Worm (Caenorhabditis elegans) whole organism, late embryonic: ENCODE data around the gene F42C5.9.

Source experiments
- C08G9.2 ChIP-seq: sonication (generic microtip); optimal IDR thresholded peaks from 2 replicates; lab custom pipeline; 2016; ENCODE audit warnings: mild to moderate bottlenecking, missing genetic modification characterization, moderate library complexity, missing compliant biosample characterization
- C38D4.7 ChIP-seq: fragments of 200-800 bp; sonication (Bioruptor generic); optimal IDR thresholded peaks from 2 replicates; lab custom pipeline; 2018; ENCODE audit warnings: mild to moderate bottlenecking, missing genetic modification characterization, moderate library complexity, missing compliant biosample characterization
- T23F11.4 ChIP-seq: fragments of 200-800 bp; sonication (Bioruptor generic); optimal IDR thresholded peaks from 2 replicates; lab custom pipeline; 2018; ENCODE audit warnings: mild to moderate bottlenecking, missing genetic modification characterization, missing compliant biosample characterization
- ama-1 ChIP-seq: fragments of 150-350 bp; optimal IDR thresholded peaks from 2 replicates; lab custom pipeline; 2014
- ceh-14 ChIP-seq: sonication (generic microtip); optimal IDR thresholded peaks from 2 replicates; lab custom pipeline; 2016; ENCODE audit warnings: missing genotype, missing genetic modification characterization, missing compliant biosample characterization
- ceh-18 ChIP-seq: sonication (generic microtip); optimal IDR thresholded peaks from 2 replicates; lab custom pipeline; 2016; ENCODE audit warnings: missing genetic modification characterization, missing compliant biosample characterization
- ceh-19 ChIP-seq: fragments of 200-800 bp; sonication (Bioruptor generic); optimal IDR thresholded peaks from 2 replicates; lab custom pipeline; 2018; ENCODE audit warnings: mild to moderate bottlenecking, missing genetic modification characterization, missing compliant biosample characterization
- ceh-22 ChIP-seq: sonication (generic microtip); optimal IDR thresholded peaks from 2 replicates; lab custom pipeline; 2017; ENCODE audit warnings: missing biosample characterization, missing genetic modification characterization
- ceh-48 ChIP-seq: sonication (generic microtip); optimal IDR thresholded peaks from 2 replicates; lab custom pipeline; 2016; ENCODE audit warnings: missing genetic modification characterization, inconsistent platforms, missing compliant biosample characterization
- elt-2 ChIP-seq: sonication (generic microtip); optimal IDR thresholded peaks from 2 replicates; lab custom pipeline; 2016; ENCODE audit warnings: missing genetic modification reagents, missing genetic modification characterization, missing compliant biosample characterization
- elt-4 ChIP-seq: sonication (generic microtip); optimal IDR thresholded peaks from 2 replicates; lab custom pipeline; 2016; ENCODE audit warnings: missing genetic modification characterization, missing compliant biosample characterization
- ets-4 ChIP-seq: sonication (generic microtip); optimal IDR thresholded peaks from 2 replicates; lab custom pipeline; 2016; ENCODE audit warnings: missing genetic modification characterization, missing compliant biosample characterization
- eyg-1 ChIP-seq: sonication (generic microtip); optimal IDR thresholded peaks from 2 replicates; lab custom pipeline; 2016; ENCODE audit warnings: missing genotype, missing genetic modification characterization, missing compliant biosample characterization
- fax-1 ChIP-seq: sonication (generic microtip); optimal IDR thresholded peaks from 2 replicates; lab custom pipeline; 2016; ENCODE audit warnings: missing genotype, missing genetic modification characterization, missing compliant biosample characterization
- fkh-10 ChIP-seq: fragments of 150-350 bp; optimal IDR thresholded peaks from 2 replicates; lab custom pipeline; 2014; ENCODE audit warnings: missing biosample characterization, missing genetic modification reagents, missing genetic modification characterization
- hlh-13 ChIP-seq: fragments of 200-800 bp; sonication (Bioruptor generic); optimal IDR thresholded peaks from 2 replicates; lab custom pipeline; 2018; ENCODE audit warnings: mild to moderate bottlenecking, missing genetic modification characterization, missing compliant biosample characterization
- hlh-15 ChIP-seq: sonication (generic microtip); optimal IDR thresholded peaks from 2 replicates; lab custom pipeline; 2016; ENCODE audit warnings: missing genetic modification characterization, missing compliant biosample characterization
- lim-6 ChIP-seq: sonication (generic microtip); optimal IDR thresholded peaks from 2 replicates; lab custom pipeline; 2016; ENCODE audit warnings: missing genetic modification characterization, missing compliant biosample characterization
- madf-2 ChIP-seq: sonication (generic microtip); optimal IDR thresholded peaks from 2 replicates; lab custom pipeline; 2017; ENCODE audit warnings: missing genetic modification characterization, missing compliant biosample characterization
- nfya-1 ChIP-seq: sonication (generic microtip); optimal IDR thresholded peaks from 2 replicates; lab custom pipeline; 2017; ENCODE audit warnings: missing genetic modification characterization, mild to moderate bottlenecking, missing compliant biosample characterization, antibody characterized with exemption, moderate library complexity
- npax-4 ChIP-seq: sonication (generic microtip); optimal IDR thresholded peaks from 2 replicates; lab custom pipeline; 2016; ENCODE audit warnings: missing genetic modification characterization, missing compliant biosample characterization
- pag-3 ChIP-seq: sonication (generic microtip); optimal IDR thresholded peaks from 2 replicates; lab custom pipeline; 2016; ENCODE audit warnings: missing compliant biosample characterization, missing genetic modification characterization, borderline replicate concordance
- pha-2 ChIP-seq: sonication (generic microtip); optimal IDR thresholded peaks from 2 replicates; lab custom pipeline; 2017; ENCODE audit warnings: mild to moderate bottlenecking, missing genetic modification characterization, missing compliant biosample characterization
- pha-4 ChIP-seq: fragments of 150-350 bp; optimal IDR thresholded peaks from 2 replicates; lab custom pipeline; 2018; ENCODE audit warnings: missing biosample characterization, missing genetic modification reagents, missing genetic modification characterization
- sdc-2 ChIP-seq: sonication (generic microtip); optimal IDR thresholded peaks from 2 replicates; lab custom pipeline; 2016; ENCODE audit warnings: missing genotype, missing genetic modification characterization, missing compliant biosample characterization
- sox-4 ChIP-seq: sonication (generic microtip); optimal IDR thresholded peaks from 2 replicates; lab custom pipeline; 2017; ENCODE audit warnings: mild to moderate bottlenecking, missing genetic modification characterization, inconsistent platforms, missing compliant biosample characterization
- syd-9 ChIP-seq: sonication (generic microtip); optimal IDR thresholded peaks from 2 replicates; lab custom pipeline; 2016; ENCODE audit warnings: mild to moderate bottlenecking, missing genetic modification characterization, moderate library complexity, missing compliant biosample characterization
- tbx-7 ChIP-seq: sonication (generic microtip); optimal IDR thresholded peaks from 2 replicates; lab custom pipeline; 2016; ENCODE audit warnings: missing genotype, missing genetic modification characterization, missing compliant biosample characterization
- ttx-3 ChIP-seq: sonication (generic microtip); optimal IDR thresholded peaks from 2 replicates; lab custom pipeline; 2016; ENCODE audit warnings: missing genetic modification reagents, missing genetic modification characterization, missing compliant biosample characterization
- unc-3 ChIP-seq, 2 experiments: fragments of 200-800 bp in 1 of 2; sonication (Bioruptor generic) in 1 of 2; sonication (generic microtip) in 1 of 2; conservative IDR thresholded peaks in 1 of 2; optimal IDR thresholded peaks in 1 of 2; 2 replicates each; pipeline versions ENCODE4 v1.3.6 to Lab custom; 2016 to 2022; ENCODE audit warnings: missing compliant biosample characterization in 2 of 2, missing genetic modification characterization in 2 of 2, missing genetic modification reagents in 1 of 2
- unc-42 ChIP-seq: sonication (generic microtip); optimal IDR thresholded peaks from 2 replicates; lab custom pipeline; 2016; ENCODE audit warnings: missing genotype, missing genetic modification characterization, missing compliant biosample characterization
- unc-55 ChIP-seq: sonication (generic microtip); optimal IDR thresholded peaks from 2 replicates; lab custom pipeline; 2017; ENCODE audit warnings: missing biosample characterization, missing genetic modification reagents, missing genetic modification characterization
- unc-86 ChIP-seq: sonication (generic microtip); optimal IDR thresholded peaks from 2 replicates; lab custom pipeline; 2016; ENCODE audit warnings: missing genetic modification characterization, missing compliant biosample characterization
- zip-5 ChIP-seq: sonication (generic microtip); optimal IDR thresholded peaks from 2 replicates; lab custom pipeline; 2016; ENCODE audit warnings: missing genetic modification characterization, missing compliant biosample characterization

The F42C5.9 gene

DNA sequence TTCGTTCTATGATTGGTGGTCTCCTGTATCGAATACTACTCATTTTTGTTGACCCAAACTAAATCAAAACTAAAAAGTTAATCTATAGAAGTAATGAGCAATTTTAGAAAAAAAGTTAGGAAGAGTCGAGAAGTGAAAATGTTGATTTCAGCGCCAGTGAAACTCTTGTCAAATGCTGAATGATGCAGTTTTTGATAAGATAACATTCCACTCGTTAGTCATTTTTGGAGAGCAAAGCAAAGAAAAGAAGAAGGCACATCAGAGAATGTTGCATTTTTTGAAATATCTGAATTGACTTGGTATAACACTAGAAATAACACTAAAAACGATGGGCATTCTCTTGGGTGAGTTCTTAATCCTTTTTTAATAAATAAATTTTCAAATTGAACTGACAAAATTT is 12.0 kb upstream of the F42C5.9 start, which contains the start of gene sqst-2:
Gene sqst-2 (minus strand): TSS at position 58 of the 400 bp plus-strand sequence.
- TF ChIP-seq tbx-7, result no peak
- TF ChIP-seq unc-55 (GFP tag; lab: Kevin White, UChicago), result no peak
- no peak for TF ChIP-seq zip-5 (tag; lab: Kevin White, UChicago)
- no peak for TF ChIP-seq ceh-48 (tag; lab: Kevin White, UChicago)
- TF ChIP-seq npax-4 (tag; lab: Kevin White, UChicago), result no peak
- TF ChIP-seq unc-3 (GFP tag; conservative IDR thresholded peaks at IDR 0.05; lab: Robert Waterston, UW), result no peak
- no peak for TF ChIP-seq unc-3 (tag; optimal IDR thresholded peaks at IDR 0.05; lab: Kevin White, UChicago)
- no peak for TF ChIP-seq ceh-18
- no peak for TF ChIP-seq pha-4 (tag; lab: Kevin White, UChicago)
- TF ChIP-seq sox-4 (tag; lab: Kevin White, UChicago), result no peak
- no peak for TF ChIP-seq C38D4.7 (GFP tag; lab: Kevin White, UChicago)
- TF ChIP-seq syd-9 (tag; lab: Kevin White, UChicago), result no peak
- no peak for TF ChIP-seq hlh-15 (tag; lab: Kevin White, UChicago)
- no peak for TF ChIP-seq sdc-2 (tag; lab: Kevin White, UChicago)
- TF ChIP-seq eyg-1 (tag; lab: Kevin White, UChicago), result no peak
- no peak for TF ChIP-seq C08G9.2 (tag; lab: Kevin White, UChicago)
- no peak for TF ChIP-seq pag-3 (tag; lab: Kevin White, UChicago)
- no peak for TF ChIP-seq ttx-3 (tag; lab: Kevin White, UChicago)
- no peak for TF ChIP-seq pha-2 (tag; lab: Kevin White, UChicago)
- no peak for TF ChIP-seq unc-86 (tag; lab: Kevin White, UChicago)
- no peak for TF ChIP-seq ama-1 (lab: Kevin White, UChicago)

DNA sequence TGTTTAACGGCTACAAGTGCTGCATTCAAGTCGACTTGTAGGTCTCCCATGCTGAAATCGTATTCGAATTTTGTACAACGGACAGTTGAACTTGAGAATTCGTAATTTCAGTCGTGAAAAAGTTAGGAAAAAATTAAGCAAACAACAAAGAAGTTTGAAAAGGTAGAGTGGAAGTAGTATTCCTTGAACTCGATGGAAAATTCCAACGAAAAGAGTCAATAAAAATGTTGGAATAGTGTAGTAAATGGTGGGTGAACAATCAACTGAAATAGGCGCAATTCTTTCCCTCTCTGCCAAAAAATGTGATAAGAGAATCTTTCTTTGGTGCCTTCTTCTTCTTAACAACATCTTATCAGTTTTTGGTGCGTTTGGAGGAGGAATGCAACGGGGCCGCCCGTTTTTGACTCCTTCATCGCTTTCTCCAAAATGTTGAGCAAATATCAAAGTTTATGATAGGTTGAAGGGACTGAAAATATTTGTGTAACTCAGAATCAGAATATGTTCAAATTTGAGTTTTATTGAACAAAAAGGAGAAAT is 9.8 kb upstream of the F42C5.9 start, which contains the start of gene ifo-1:
Gene ifo-1 (minus strand): TSS at position 51 of the 537 bp plus-strand sequence.
- no peak for TF ChIP-seq elt-4 (tag; lab: Kevin White, UChicago)
- TF ChIP-seq ets-4, result no peak
- TF ChIP-seq elt-2 (tag; lab: Kevin White, UChicago), result peak; percentile 86

DNA sequence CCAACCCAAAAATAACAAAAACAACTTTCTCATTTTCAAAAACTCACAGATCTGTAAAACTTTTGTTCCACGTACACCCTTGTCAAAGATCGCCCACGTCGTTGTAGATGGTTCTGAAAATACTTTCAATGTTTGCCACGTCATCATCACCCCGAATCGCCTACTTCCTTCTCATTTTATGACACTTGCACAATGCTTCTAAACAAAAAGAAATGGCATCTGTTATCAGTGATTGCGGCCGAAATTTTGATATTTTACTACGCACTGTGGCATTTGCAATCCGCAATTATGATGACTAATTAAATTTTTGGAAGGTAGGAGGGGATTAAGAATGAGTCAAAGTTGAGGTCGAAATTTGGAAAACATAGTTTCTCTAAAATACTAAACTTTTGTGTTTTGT is 8.8 kb upstream of the F42C5.9 start:
- TF ChIP-seq elt-2 (tag; lab: Kevin White, UChicago) (no peak), pag-3 (tag; lab: Kevin White, UChicago) (no peak), ceh-22 (tag; lab: Kevin White, UChicago) (no peak), ceh-19 (GFP tag; lab: Kevin White, UChicago) (no peak)

DNA sequence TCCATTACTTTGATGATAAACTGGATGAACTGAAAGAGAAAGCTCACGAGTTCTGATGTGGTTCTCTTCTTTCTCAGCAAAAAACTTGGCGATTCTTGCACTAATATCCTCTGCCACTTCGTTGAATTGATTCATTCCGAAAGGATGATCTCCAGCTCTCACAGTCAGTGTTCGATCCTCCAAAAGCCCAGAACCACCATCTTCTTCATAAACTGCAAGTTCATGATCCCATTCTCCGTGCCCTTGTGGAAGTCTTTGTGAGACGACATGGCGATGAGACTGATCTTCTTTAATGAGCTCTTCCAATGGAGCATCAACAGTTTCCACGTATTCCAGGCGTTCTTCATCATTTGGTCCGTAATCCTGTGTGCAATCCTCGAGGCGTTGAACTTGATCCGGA is 8.0 kb upstream of the F42C5.9 start:
- TF ChIP-seq T23F11.4, result no peak
- TF ChIP-seq fkh-10 (GFP tag; lab: Kevin White, UChicago), result no peak
- TF ChIP-seq elt-4 (tag; lab: Kevin White, UChicago), result no peak
- TF ChIP-seq ceh-14 (tag; lab: Kevin White, UChicago), result no peak
- TF ChIP-seq fax-1 (tag; lab: Kevin White, UChicago), result no peak
- no peak for TF ChIP-seq hlh-13
- TF ChIP-seq nfya-1, result no peak

DNA sequence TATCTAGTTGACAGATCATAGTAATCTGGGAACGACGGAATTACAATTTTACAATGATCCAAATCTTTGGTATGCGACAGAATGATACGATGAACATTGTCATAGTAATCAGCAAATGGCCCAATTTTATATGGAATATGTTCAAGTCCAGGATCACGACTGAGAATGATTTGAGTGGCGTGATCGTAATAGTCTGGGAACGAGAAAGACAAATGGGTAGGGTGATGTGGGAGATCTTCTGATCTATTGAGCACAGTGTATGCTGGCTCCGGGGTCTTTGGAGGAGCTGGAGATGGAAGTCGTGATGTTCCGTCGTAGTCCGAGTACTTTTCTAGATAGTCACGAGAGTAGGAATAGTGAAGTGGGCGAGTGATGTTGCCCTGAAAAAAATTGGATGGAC is 7.0 kb upstream of the F42C5.9 start:
- TF ChIP-seq madf-2 (tag; lab: Kevin White, UChicago) (no peak), lim-6 (no peak), unc-42 (no peak), syd-9 (tag; lab: Kevin White, UChicago) (no peak)
